Worm (Caenorhabditis elegans) whole organism, midembryonic: ENCODE results near the gene ari-1.4.

Source experiments
- T22C8.4 ChIP-seq: fragments of 200-800 bp; sonication (Bioruptor generic); IDR thresholded peaks from 2 replicates; pipeline ENCODE4 v1.3.6; 2022; ENCODE audit warnings: missing genetic modification characterization, missing compliant biosample characterization
- cog-1 ChIP-seq: sonication (generic microtip); optimal IDR thresholded peaks from 2 replicates; lab custom pipeline; 2016; ENCODE audit warnings: missing genetic modification characterization, missing compliant biosample characterization
- flt-1 ChIP-seq: fragments of 200-800 bp; sonication (Bioruptor generic); IDR thresholded peaks from 2 replicates; pipeline ENCODE4 v1.3.6; 2022; ENCODE audit warnings: missing genetic modification characterization, missing compliant biosample characterization
- ref-1 ChIP-seq: fragments of 200-800 bp; sonication (Bioruptor generic); conservative IDR thresholded peaks from 2 replicates; pipeline ENCODE4 v1.3.6; 2022; ENCODE audit warnings: missing genetic modification reagents, missing genetic modification characterization, missing compliant biosample characterization
- ztf-23 ChIP-seq: fragments of 200-800 bp; sonication (Bioruptor generic); IDR thresholded peaks from 2 replicates; pipeline ENCODE4 v1.3.6; 2022; ENCODE audit warnings: missing genetic modification reagents, missing genetic modification characterization, missing compliant biosample characterization
- ztf-29 ChIP-seq: fragments of 200-800 bp; sonication (Bioruptor generic); IDR thresholded peaks from 2 replicates; pipeline ENCODE4 v1.3.6; 2022; ENCODE audit warnings: missing genetic modification reagents, missing genetic modification characterization, missing compliant biosample characterization

- TF ChIP-seq T22C8.4 (peak; percentile 19; the same call in 1 of the 2 replicates), ztf-23 (GFP tag; lab: Robert Waterston, UW) (no peak), ref-1 (GFP tag; lab: Robert Waterston, UW) (no peak), flt-1 (GFP tag; lab: Robert Waterston, UW) (no peak), ztf-29 (GFP tag; lab: Robert Waterston, UW) (no peak), cog-1 (tag; lab: Kevin White, UChicago) (no peak)
Observed at ce11 chrIV:15559065-15559464, 30.7 kb upstream of the ari-1.4 start.
